Worm (Caenorhabditis elegans) whole organism, early embryonic: Measurements from ENCODE around the gene test-1.

Experiments
- B0310.2 ChIP-seq: sonication (generic microtip); optimal IDR thresholded peaks from 2 replicates; lab custom pipeline; 2016; ENCODE audit warnings: mild to moderate bottlenecking, missing genetic modification characterization, missing compliant biosample characterization
- F13C5.2 ChIP-seq: sonication (generic microtip); optimal IDR thresholded peaks from 2 replicates; lab custom pipeline; 2017; ENCODE audit warnings: mild to moderate bottlenecking, missing genetic modification characterization, inconsistent platforms, missing compliant biosample characterization
- aly-1 ChIP-seq: sonication (generic microtip); optimal IDR thresholded peaks from 2 replicates; lab custom pipeline; 2016; ENCODE audit warnings: missing genetic modification characterization, missing compliant biosample characterization
- ama-1 ChIP-seq: fragments of 150-350 bp; optimal IDR thresholded peaks from 2 replicates; lab custom pipeline; 2014
- ceh-13 ChIP-seq: fragments of 200-800 bp; sonication (Bioruptor generic); optimal IDR thresholded peaks from 2 replicates; lab custom pipeline; 2018; ENCODE audit warnings: mild to moderate bottlenecking, missing genetic modification characterization, missing compliant biosample characterization
- ceh-36 ChIP-seq: sonication (generic microtip); optimal IDR thresholded peaks from 2 replicates; lab custom pipeline; 2016; ENCODE audit warnings: missing genetic modification characterization, inconsistent platforms, missing compliant biosample characterization
- ets-7 ChIP-seq: sonication (generic microtip); optimal IDR thresholded peaks from 2 replicates; lab custom pipeline; 2016; ENCODE audit warnings: missing genotype, missing genetic modification characterization, missing compliant biosample characterization
- flt-1 ChIP-seq: fragments of 200-800 bp; sonication (Bioruptor generic); IDR thresholded peaks from 2 replicates; pipeline ENCODE4 v1.3.6; 2022; ENCODE audit warnings: missing genetic modification characterization, missing compliant biosample characterization
- hmbx-1 ChIP-seq: sonication (generic microtip); optimal IDR thresholded peaks from 2 replicates; lab custom pipeline; 2016; ENCODE audit warnings: mild to moderate bottlenecking, missing genetic modification characterization, missing compliant biosample characterization
- hmg-4 ChIP-seq: fragments of 200-800 bp; sonication (Bioruptor generic); optimal IDR thresholded peaks from 2 replicates; lab custom pipeline; 2018; ENCODE audit warnings: mild to moderate bottlenecking, missing genetic modification characterization, missing compliant biosample characterization
- hnd-1 ChIP-seq: sonication (generic microtip); optimal IDR thresholded peaks from 2 replicates; lab custom pipeline; 2016; ENCODE audit warnings: missing genetic modification characterization, missing compliant biosample characterization
- pes-1 ChIP-seq: fragments of 200-800 bp; sonication (Bioruptor generic); IDR thresholded peaks from 2 replicates; pipeline ENCODE4 v1.3.6; 2022; ENCODE audit warnings: missing genetic modification reagents, missing genetic modification characterization, missing compliant biosample characterization
- scrt-1 ChIP-seq: fragments of 200-800 bp; sonication (Bioruptor generic); IDR thresholded peaks from 2 replicates; pipeline ENCODE4 v1.3.6; 2022; ENCODE audit warnings: missing genetic modification characterization, missing compliant biosample characterization
- sea-1 ChIP-seq: fragments of 200-800 bp; sonication (Bioruptor generic); conservative IDR thresholded peaks from 2 replicates; pipeline ENCODE4 v1.3.6; 2022; ENCODE audit warnings: missing genetic modification characterization, missing compliant biosample characterization
- tbx-11 ChIP-seq: fragments of 200-800 bp; sonication (Bioruptor generic); IDR thresholded peaks from 2 replicates; pipeline ENCODE4 v1.3.6; 2022; ENCODE audit warnings: missing genetic modification characterization, missing compliant biosample characterization
- tbx-37 ChIP-seq: fragments of 200-800 bp; sonication (Bioruptor generic); conservative IDR thresholded peaks from 2 replicates; pipeline ENCODE4 v1.3.6; 2022; ENCODE audit warnings: missing genetic modification reagents, missing genetic modification characterization, missing compliant biosample characterization
- tra-4 ChIP-seq: sonication (generic microtip); optimal IDR thresholded peaks from 2 replicates; lab custom pipeline; 2017; ENCODE audit warnings: missing genetic modification characterization, missing compliant biosample characterization

The test-1 gene

ce11 chrIV:2140543-2140942, 3.8 kb downstream of the test-1 start, which contains the start of gene C54E4.12:
Gene C54E4.12 (minus strand): TSS chrIV:2140643.
- TF ChIP-seq ceh-13 (GFP tag; lab: Kevin White, UChicago): no peak
- no peak for TF ChIP-seq pes-1 (GFP tag; lab: Robert Waterston, UW)
- TF ChIP-seq B0310.2 (tag; lab: Kevin White, UChicago): no peak
- TF ChIP-seq aly-1: no peak
- TF ChIP-seq ama-1 (lab: Kevin White, UChicago): no peak
- TF ChIP-seq F13C5.2 (tag; lab: Kevin White, UChicago): no peak
- TF ChIP-seq tra-4 (tag; lab: Kevin White, UChicago): no peak
- no peak for TF ChIP-seq hmbx-1 (tag; lab: Kevin White, UChicago)

DNA sequence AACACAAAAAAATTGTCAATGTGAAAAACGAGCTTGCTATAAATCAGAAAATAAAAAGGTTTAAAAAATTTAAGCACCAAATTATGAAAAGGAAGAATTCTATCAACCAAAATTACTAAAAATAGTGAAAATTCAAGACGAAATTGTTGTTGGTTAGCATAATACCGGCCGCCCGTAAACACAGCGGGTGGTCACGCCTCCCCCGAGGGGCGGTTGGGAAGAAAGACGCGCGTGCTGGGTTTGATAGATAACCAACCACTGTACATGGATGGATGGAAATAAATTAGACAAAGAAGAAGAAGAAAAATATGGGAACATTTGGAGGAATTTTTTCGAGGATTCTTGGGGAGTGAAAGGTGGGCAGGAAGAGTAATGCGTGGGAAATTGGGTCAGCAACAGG, 5.6 kb downstream of the test-1 start:
- no peak for TF ChIP-seq scrt-1 (GFP tag; lab: Robert Waterston, UW)
- no peak for TF ChIP-seq B0310.2 (tag; lab: Kevin White, UChicago)
- TF ChIP-seq aly-1: no peak
- TF ChIP-seq ceh-36: no peak
- TF ChIP-seq ets-7: no peak
- TF ChIP-seq sea-1 (GFP tag; lab: Robert Waterston, UW): no peak
- TF ChIP-seq hnd-1: no peak
- TF ChIP-seq tbx-37 (GFP tag; lab: Robert Waterston, UW): no peak
- TF ChIP-seq ceh-13 (GFP tag; lab: Kevin White, UChicago): no peak
- no peak for TF ChIP-seq hmg-4
- TF ChIP-seq flt-1 (GFP tag; lab: Robert Waterston, UW): no peak
- no peak for TF ChIP-seq ama-1 (lab: Kevin White, UChicago)
- no peak for TF ChIP-seq hmbx-1 (tag; lab: Kevin White, UChicago)

- TF ChIP-seq pes-1 (GFP tag; lab: Robert Waterston, UW) (no peak), tra-4 (tag; lab: Kevin White, UChicago) (no peak), aly-1 (no peak), ceh-36 (no peak)
Observed at ce11 chrIV:2149247-2149756, 12.6 kb downstream of the test-1 start, which contains the start of gene C54E4.5. Gene C54E4.5 (minus strand): TSS chrIV:2149297.

DNA sequence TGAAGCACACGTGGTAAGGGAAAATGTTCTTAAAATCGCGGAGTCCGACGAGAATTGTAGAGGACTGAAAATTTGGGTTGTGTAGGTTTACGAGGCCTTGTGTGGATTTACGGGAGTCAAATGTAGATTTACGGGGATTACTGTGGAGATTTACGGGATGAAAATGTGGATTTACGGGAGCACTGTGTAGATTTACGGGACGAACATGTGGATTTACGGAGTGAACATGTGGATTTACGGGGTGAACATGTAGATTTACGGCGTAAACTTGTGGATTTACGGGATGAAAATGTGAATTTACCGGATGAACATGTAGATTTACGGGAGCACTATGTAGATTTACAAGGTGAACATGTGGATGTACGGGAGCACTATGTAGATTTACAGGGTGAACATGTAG, 19.5 kb downstream of the test-1 start:
- TF ChIP-seq tra-4 (tag; lab: Kevin White, UChicago): no peak
- no peak for TF ChIP-seq pes-1 (GFP tag; lab: Robert Waterston, UW)
- no peak for TF ChIP-seq hmbx-1 (tag; lab: Kevin White, UChicago)
- no peak for TF ChIP-seq tbx-11
- TF ChIP-seq aly-1: no peak
- TF ChIP-seq B0310.2 (tag; lab: Kevin White, UChicago): no peak

ce11 chrIV:2159069-2159468, 22.3 kb downstream of the test-1 start, which contains the start of gene gcy-37:
Gene gcy-37 (minus strand): TSS chrIV:2159169.
- no peak for TF ChIP-seq F13C5.2 (tag; lab: Kevin White, UChicago)
- TF ChIP-seq tbx-37 (GFP tag; lab: Robert Waterston, UW): no peak

ce11 chrIV:2162256-2162655, 25.5 kb downstream of the test-1 start:
- TF ChIP-seq pes-1 (GFP tag; lab: Robert Waterston, UW): no peak
- no peak for TF ChIP-seq B0310.2 (tag; lab: Kevin White, UChicago)
- no peak for TF ChIP-seq tbx-11
- TF ChIP-seq ama-1 (lab: Kevin White, UChicago): no peak
- no peak for TF ChIP-seq sea-1 (GFP tag; lab: Robert Waterston, UW)
- no peak for TF ChIP-seq flt-1 (GFP tag; lab: Robert Waterston, UW)
- TF ChIP-seq ceh-36: no peak
- TF ChIP-seq ceh-13 (GFP tag; lab: Kevin White, UChicago): no peak
- TF ChIP-seq tbx-37 (GFP tag; lab: Robert Waterston, UW): no peak

ce11 chrIV:2168514-2168913, 31.8 kb downstream of the test-1 start, which contains the start of gene C54E4.4:
Gene C54E4.4 (minus strand): TSS chrIV:2168614.
- no peak for TF ChIP-seq tra-4 (tag; lab: Kevin White, UChicago)
- TF ChIP-seq hmbx-1 (tag; lab: Kevin White, UChicago): no peak
- no peak for TF ChIP-seq F13C5.2 (tag; lab: Kevin White, UChicago)
- TF ChIP-seq sea-1 (GFP tag; lab: Robert Waterston, UW): no peak

ce11 chrIV:2170332-2170731, 33.6 kb downstream of the test-1 start:
- TF ChIP-seq hnd-1 (no peak), ceh-13 (GFP tag; lab: Kevin White, UChicago) (no peak), sea-1 (GFP tag; lab: Robert Waterston, UW) (no peak)

DNA sequence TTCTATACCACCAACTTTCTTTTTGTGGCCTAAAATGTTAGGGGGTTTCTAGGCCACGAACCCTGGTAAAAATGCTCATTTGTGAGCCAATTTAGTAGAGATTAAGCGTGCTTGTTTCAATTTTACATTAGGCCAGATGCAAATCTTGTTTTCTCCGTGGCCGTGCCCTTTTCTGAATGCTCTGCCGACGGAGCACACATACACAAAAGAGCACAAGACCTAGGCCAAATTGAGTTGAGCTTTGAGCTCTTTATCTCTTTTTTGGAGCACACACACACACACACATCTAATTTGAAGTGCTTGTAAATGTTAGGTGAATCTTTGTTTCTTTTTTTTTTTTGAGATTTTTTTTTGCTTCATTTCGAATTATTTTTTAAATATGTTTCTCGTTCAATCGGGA, 36.1 kb downstream of the test-1 start:
- TF ChIP-seq scrt-1 (GFP tag; lab: Robert Waterston, UW) (no peak), hmg-4 (no peak), ama-1 (lab: Kevin White, UChicago) (no peak), tbx-11 (no peak), ceh-13 (GFP tag; lab: Kevin White, UChicago) (no peak), hnd-1 (no peak), B0310.2 (tag; lab: Kevin White, UChicago) (no peak), F13C5.2 (tag; lab: Kevin White, UChicago) (no peak), sea-1 (GFP tag; lab: Robert Waterston, UW) (no peak), aly-1 (no peak), tra-4 (tag; lab: Kevin White, UChicago) (no peak), pes-1 (GFP tag; lab: Robert Waterston, UW) (no peak), flt-1 (GFP tag; lab: Robert Waterston, UW) (no peak), tbx-37 (GFP tag; lab: Robert Waterston, UW) (no peak), ceh-36 (no peak), hmbx-1 (tag; lab: Kevin White, UChicago) (no peak), ets-7 (no peak)
